Fruit fly (Drosophila melanogaster): ENCODE results near the gene LManV.

Gene LManV

dm6 chr2L:8747480-8747879 lies 28.6 kb downstream of the LManV start:
- TF ChIP-seq noc (tag; optimal IDR thresholded peaks at IDR 0.05): no peak

dm6 chr2L:8746350-8746759 lies 29.7 kb downstream of the LManV start:
- no peak for TF ChIP-seq noc (tag; optimal IDR thresholded peaks at IDR 0.05)

DNA sequence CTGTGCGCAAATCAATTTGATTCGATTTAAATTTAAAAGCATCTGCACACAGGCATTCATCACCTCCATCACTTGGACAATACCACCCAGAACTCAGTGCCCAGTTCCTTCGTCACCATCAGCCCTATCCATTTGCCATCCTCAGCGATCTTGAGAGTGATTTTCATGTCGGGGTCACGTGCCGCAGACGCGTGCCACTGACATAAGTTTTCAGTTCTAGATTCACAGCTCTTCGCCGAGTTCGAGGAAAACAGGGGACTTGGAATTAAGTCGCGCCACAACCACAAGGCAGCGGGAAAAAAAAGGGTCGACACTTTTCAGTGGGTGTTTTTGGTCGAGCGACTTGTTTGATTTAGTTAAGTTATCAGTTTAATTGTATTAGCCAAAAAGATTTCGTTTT lies 33.0 kb downstream of the LManV start:
- no peak for TF ChIP-seq noc (tag; optimal IDR thresholded peaks at IDR 0.05)

DNA sequence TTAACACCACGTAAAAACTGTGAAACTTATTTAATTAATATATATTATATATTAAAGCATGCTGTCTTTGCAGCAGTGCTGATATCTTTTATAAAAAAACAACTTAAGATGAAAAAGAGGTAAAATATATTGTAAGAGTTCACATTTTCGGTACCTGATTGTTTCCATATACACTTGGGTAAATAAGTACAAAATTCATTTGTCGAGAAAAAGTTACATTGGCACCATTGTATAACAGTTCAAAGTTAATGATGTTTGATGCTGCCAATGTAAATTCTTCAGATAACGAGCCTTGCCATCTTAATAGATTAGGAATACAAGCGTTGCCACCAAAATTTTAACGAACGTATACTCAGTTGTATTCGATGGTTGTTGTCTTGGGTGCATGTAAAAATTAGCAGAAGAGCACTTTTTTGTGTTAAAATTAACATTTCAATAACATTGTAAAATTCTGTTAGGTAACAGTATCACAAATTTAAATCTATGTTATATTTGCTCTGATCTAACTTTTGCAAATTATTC lies 35.2 kb downstream of the LManV start:
- no peak for TF ChIP-seq noc (tag; optimal IDR thresholded peaks at IDR 0.05)

DNA sequence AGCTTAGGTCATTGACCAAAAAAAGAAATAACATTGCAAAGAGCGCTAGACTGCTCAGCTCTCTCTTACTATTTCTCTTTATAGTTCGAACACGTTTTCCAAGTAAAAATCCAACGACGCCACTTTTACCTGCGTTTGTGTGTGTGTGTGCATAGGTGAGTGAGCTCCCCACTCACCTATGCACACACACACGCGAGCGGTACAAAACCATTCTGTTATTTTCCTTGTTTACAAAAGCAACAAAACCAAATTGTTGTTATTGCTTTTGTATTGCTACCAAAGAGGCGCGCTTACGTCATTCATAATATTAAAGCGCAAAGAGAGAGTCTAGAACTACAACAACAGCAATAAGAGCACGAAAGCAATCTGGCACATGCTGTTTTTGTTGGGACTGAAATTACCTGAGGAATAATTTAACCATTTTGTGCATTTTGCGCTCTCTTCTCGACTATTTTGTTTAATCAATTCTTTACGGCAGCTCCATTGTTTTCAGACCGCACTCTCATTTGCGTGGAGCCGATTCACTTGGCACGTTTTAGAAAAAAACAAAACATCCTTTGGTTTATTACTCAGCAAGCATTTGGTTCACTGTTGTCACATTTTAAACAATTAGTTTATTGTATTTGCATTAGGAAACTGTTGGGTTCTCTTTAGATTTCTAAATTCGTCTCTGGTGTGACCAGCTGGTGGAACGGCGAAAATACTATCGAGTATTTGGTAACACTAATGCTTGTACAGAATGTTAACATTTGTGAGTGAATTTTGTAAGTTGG lies 35.9 kb downstream of the LManV start, which contains the start of gene raw:
raw (minus strand) TSS at position 677 of the 773 bp plus-strand sequence.
- TF ChIP-seq noc (tag; optimal IDR thresholded peaks at IDR 0.05): peak; percentile 18

dm6 chr2L:8738253-8738665 lies 37.8 kb downstream of the LManV start:
- peak; percentile 89 for TF ChIP-seq noc (tag; optimal IDR thresholded peaks at IDR 0.05)

dm6 chr2L:8736383-8736782 lies 39.7 kb downstream of the LManV start:
- no peak for TF ChIP-seq noc (tag; optimal IDR thresholded peaks at IDR 0.05)

dm6 chr2L:8735572-8735996 lies 40.5 kb downstream of the LManV start:
- peak; percentile 76 for TF ChIP-seq noc (tag; optimal IDR thresholded peaks at IDR 0.05)

- TF ChIP-seq noc (tag; optimal IDR thresholded peaks at IDR 0.05): no peak
Observed at dm6 chr2L:8734998-8735397, 41.1 kb downstream of the LManV start.

DNA sequence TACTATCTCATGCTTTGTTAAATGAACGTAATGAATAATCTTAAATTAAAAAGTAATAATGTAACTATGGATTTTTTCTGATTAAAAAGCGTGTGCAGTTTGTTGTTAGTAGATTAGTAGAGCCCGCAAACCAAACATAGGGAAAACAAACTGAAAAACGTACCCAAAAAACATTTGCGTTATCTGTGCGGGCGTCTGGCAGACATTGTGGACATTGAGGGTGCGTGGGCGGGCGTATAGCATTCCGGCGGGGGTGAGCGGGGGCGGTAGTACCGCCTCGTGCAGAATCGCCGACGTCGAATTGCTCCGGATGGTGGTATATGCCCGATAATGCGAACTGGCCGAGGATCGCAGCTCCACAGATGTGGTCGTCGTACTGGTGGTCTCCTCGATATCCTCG lies 41.8 kb downstream of the LManV start:
- TF ChIP-seq noc (tag; optimal IDR thresholded peaks at IDR 0.05): no peak

DNA sequence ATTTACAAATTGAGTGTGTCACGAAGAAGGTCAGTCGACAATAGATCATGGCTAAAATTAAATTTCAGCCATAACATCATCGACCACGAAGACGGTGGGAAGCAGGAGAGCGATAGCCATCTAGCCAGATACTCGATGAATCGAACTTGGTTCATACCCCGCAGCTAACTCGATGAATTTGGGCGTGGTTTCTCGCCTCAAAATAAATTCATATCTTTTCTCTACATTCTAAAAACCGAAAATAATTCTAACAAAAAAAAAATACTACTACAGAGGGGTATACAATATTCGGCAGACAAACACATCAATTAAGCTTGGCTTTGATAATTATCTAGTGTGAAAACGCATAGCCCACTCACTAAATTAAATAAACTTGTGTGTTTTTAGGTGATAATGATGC lies 43.4 kb downstream of the LManV start:
- TF ChIP-seq noc (tag; optimal IDR thresholded peaks at IDR 0.05): peak; percentile 40

Measured in whole organism, larva.